Fruit fly (Drosophila melanogaster): ENCODE results near the gene CG8132.

CG8132 gene

DNA sequence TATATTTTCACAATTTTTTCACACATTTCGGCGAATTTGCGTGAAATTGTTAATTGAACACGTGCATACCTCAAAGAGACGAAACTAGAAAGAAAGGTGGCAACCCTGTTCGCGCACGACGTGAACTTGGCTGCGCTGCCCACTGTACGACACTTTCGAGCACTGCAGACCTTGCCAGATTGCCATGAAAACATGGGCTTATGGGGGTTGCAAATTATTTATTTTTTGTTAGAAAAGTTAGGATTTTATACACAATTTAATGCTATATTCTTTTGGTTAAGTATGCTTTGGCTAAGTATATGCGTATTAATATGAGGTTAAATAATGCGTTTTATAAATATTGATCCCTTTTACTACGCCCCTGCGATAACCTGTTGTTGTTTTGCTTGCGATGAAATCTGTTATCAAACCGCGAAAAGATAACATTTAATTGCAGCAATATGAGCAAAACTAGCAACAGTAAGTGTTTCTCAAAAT lies at the start of gene CG8132, which contains the start of gene RpL34b (continued):
- TF ChIP-seq CG9139 (GFP tag; optimal IDR thresholded peaks at IDR 0.05) = peak; percentile 78
- TF ChIP-seq fkh (GFP tag; optimal IDR thresholded peaks at IDR 0.05) = peak; percentile 87
- peak; percentile 96 for TF ChIP-seq CG31627 (GFP tag; optimal IDR thresholded peaks at IDR 0.05)
- peak; percentile 95 for TF ChIP-seq Hr39 (GFP tag; optimal IDR thresholded peaks at IDR 0.05)
- peak; percentile 96 for TF ChIP-seq Gug (GFP tag; IDR thresholded peaks at IDR 0.05)
- TF ChIP-seq Met (GFP tag; optimal IDR thresholded peaks at IDR 0.05) = peak; percentile 93
- TF ChIP-seq Ets96B (tag; optimal IDR thresholded peaks at IDR 0.05) = peak; percentile 84
- peak; percentile 82 for TF ChIP-seq CG1621 (tag; optimal IDR thresholded peaks at IDR 0.05)

dm6 chr3R:9352595-9353275 lies 48.6 kb upstream of the CG8132 start:
- TF ChIP-seq Hr38 (GFP tag; optimal IDR thresholded peaks at IDR 0.05) (no peak), Smox (GFP tag; optimal IDR thresholded peaks at IDR 0.05) (no peak), Met (GFP tag; optimal IDR thresholded peaks at IDR 0.05) (no peak), dsx (GFP tag; optimal IDR thresholded peaks at IDR 0.05; ENCODE audit: poor library complexity, severe bottlenecking) (peak; percentile 14), CG16779 (tag; optimal IDR thresholded peaks at IDR 0.05) (no peak)

DNA sequence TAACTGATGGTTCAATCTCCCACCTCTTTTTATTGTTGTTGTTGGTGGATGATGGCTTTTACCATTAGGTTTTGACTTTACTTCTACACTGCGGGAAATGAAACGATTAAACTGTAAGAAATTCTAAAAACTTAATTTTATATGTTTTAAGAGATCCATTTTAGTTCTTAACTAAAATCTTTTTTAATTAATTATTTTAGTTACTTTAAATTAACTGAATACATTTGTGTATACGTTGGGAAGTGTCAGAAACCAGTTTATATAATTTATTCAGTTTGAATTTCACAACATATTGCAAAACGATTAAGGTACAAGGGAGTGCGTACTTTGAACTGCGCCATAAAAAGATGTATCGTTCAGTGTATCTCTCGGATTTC lies 48.0 kb upstream of the CG8132 start:
- TF ChIP-seq Hr39 (GFP tag; optimal IDR thresholded peaks at IDR 0.05) (peak; percentile 71), pdm3 (GFP tag; optimal IDR thresholded peaks at IDR 0.05) (peak; percentile 81), Hr4 (GFP tag; optimal IDR thresholded peaks at IDR 0.05) (peak; percentile 89), fd59A (GFP tag; optimal IDR thresholded peaks at IDR 0.05) (peak; percentile 72), CG4318 (GFP tag; optimal IDR thresholded peaks at IDR 0.05) (peak; percentile 91), fd85E (GFP tag; optimal IDR thresholded peaks at IDR 0.05) (no peak), dsx (GFP tag; optimal IDR thresholded peaks at IDR 0.05; ENCODE audit: poor library complexity, severe bottlenecking) (peak; percentile 55), CG32006 (GFP tag; optimal IDR thresholded peaks at IDR 0.05) (peak; percentile 96), Ets96B (tag; optimal IDR thresholded peaks at IDR 0.05) (peak; percentile 87), Sox14 (GFP tag; optimal IDR thresholded peaks at IDR 0.05) (peak; percentile 79), cyc (GFP tag; optimal IDR thresholded peaks at IDR 0.05) (peak; percentile 85), CG8319 (GFP tag; optimal IDR thresholded peaks at IDR 0.05) (peak; percentile 75), Blimp-1 (GFP tag; optimal IDR thresholded peaks at IDR 0.05) (peak; percentile 72), CG15336 (GFP tag; IDR thresholded peaks at IDR 0.05) (no peak), CG16779 (tag; optimal IDR thresholded peaks at IDR 0.05) (peak; percentile 80), CG3032 (tag; optimal IDR thresholded peaks at IDR 0.05) (peak; percentile 87), CG11294 (GFP tag; IDR thresholded peaks at IDR 0.05) (no peak), CG10669 (GFP tag; optimal IDR thresholded peaks at IDR 0.05) (peak; percentile 85), Met (GFP tag; optimal IDR thresholded peaks at IDR 0.05) (peak; percentile 88), vri (GFP tag; optimal IDR thresholded peaks at IDR 0.05) (peak; percentile 41), CG9139 (GFP tag; optimal IDR thresholded peaks at IDR 0.05) (peak; percentile 44), CG6163 (GFP tag; IDR thresholded peaks at IDR 0.05) (no peak), fkh (GFP tag; optimal IDR thresholded peaks at IDR 0.05) (peak; percentile 4), Ets21C (GFP tag; optimal IDR thresholded peaks at IDR 0.05) (peak; percentile 48), Lpt (GFP tag; optimal IDR thresholded peaks at IDR 0.05) (peak; percentile 81), CG1621 (tag; optimal IDR thresholded peaks at IDR 0.05) (no peak), OdsH (GFP tag; optimal IDR thresholded peaks at IDR 0.05) (peak; percentile 90), Eip78C (GFP tag) (peak; percentile 98), acj6 (GFP tag; optimal IDR thresholded peaks at IDR 0.05) (peak; percentile 90), Eip75B (GFP tag; optimal IDR thresholded peaks at IDR 0.05) (peak; percentile 78), CG6792 (GFP tag; optimal IDR thresholded peaks at IDR 0.05) (peak; percentile 87), dac (GFP tag; optimal IDR thresholded peaks at IDR 0.05) (peak; percentile 81), CG11902 (GFP tag; optimal IDR thresholded peaks at IDR 0.05) (peak; percentile 77), CG6808 (GFP tag; optimal IDR thresholded peaks at IDR 0.05) (peak; percentile 72), svp (GFP tag) (peak; percentile 90), Smox (GFP tag; optimal IDR thresholded peaks at IDR 0.05) (peak; percentile 87), salr (GFP tag; optimal IDR thresholded peaks at IDR 0.05) (peak in 1 of 2 experiments; percentile 93), CG10631 (GFP tag; optimal IDR thresholded peaks at IDR 0.05) (peak; percentile 87), Sox102F (GFP tag; optimal IDR thresholded peaks at IDR 0.05) (peak; percentile 84), CG8632 (GFP tag; optimal IDR thresholded peaks at IDR 0.05) (peak; percentile 89), net (GFP tag; optimal IDR thresholded peaks at IDR 0.05) (peak; percentile 85), CG11762 (GFP tag; optimal IDR thresholded peaks at IDR 0.05; ENCODE audit: insufficient read depth) (peak; percentile 88)
